Worm (Caenorhabditis elegans): ENCODE measurements around the gene C03H5.9.

DNA sequence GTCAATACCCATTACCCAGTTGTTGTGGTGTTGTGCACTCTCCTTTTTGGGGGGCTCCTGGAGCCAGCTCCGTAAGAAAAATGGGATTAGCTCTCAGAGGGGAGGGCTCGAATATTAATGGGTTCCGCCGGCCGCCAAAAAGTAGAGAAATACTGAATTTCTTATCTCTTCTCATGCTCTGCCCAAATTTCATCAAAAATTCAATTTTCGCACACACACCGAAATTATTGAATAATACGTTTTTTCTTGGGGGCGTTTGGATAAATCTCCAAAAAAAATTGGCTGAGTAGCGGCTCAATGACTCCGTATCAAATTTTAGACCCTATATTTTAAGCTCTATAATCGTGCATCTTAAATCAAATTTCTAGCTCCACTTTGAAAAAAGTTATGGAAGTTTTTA is 21.7 kb downstream of the C03H5.9 start:
- TF ChIP-seq snpc-4 (tag; optimal IDR thresholded peaks at IDR 0.05), result no peak
- no peak for TF ChIP-seq ztf-11 (tag; optimal IDR thresholded peaks at IDR 0.05)
- no peak for TF ChIP-seq nhr-76 (tag; optimal IDR thresholded peaks at IDR 0.05)
- TF ChIP-seq unc-120 (tag; optimal IDR thresholded peaks at IDR 0.05; ENCODE audit: poor library complexity, severe bottlenecking), result no peak
